Worm (Caenorhabditis elegans) whole organism, midembryonic: ENCODE results near the gene F53F4.16.

Experiments used
- T22C8.4 ChIP-seq: fragments of 200-800 bp; sonication (Bioruptor generic); IDR thresholded peaks from 2 replicates; pipeline ENCODE4 v1.3.6; 2022; ENCODE audit warnings: missing genetic modification characterization, missing compliant biosample characterization
- cog-1 ChIP-seq: sonication (generic microtip); optimal IDR thresholded peaks from 2 replicates; lab custom pipeline; 2016; ENCODE audit warnings: missing genetic modification characterization, missing compliant biosample characterization
- klf-2 ChIP-seq: fragments of 200-800 bp; sonication (Bioruptor generic); conservative IDR thresholded peaks from 2 replicates; pipeline ENCODE4 v1.3.6; 2022; ENCODE audit warnings: missing genetic modification reagents, missing genetic modification characterization, missing compliant biosample characterization
- med-1 ChIP-seq: sonication (generic microtip); optimal IDR thresholded peaks from 2 replicates; lab custom pipeline; 2017; ENCODE audit warnings: missing genetic modification characterization, mild to moderate bottlenecking, missing compliant biosample characterization, antibody characterized with exemption, missing genetic modification reagents; ENCODE audit not compliant: insufficient read depth
- ref-1 ChIP-seq: fragments of 200-800 bp; sonication (Bioruptor generic); conservative IDR thresholded peaks from 2 replicates; pipeline ENCODE4 v1.3.6; 2022; ENCODE audit warnings: missing genetic modification reagents, missing genetic modification characterization, missing compliant biosample characterization
- ztf-23 ChIP-seq: fragments of 200-800 bp; sonication (Bioruptor generic); IDR thresholded peaks from 2 replicates; pipeline ENCODE4 v1.3.6; 2022; ENCODE audit warnings: missing genetic modification reagents, missing genetic modification characterization, missing compliant biosample characterization
- ztf-29 ChIP-seq: fragments of 200-800 bp; sonication (Bioruptor generic); IDR thresholded peaks from 2 replicates; pipeline ENCODE4 v1.3.6; 2022; ENCODE audit warnings: missing genetic modification reagents, missing genetic modification characterization, missing compliant biosample characterization

ce11 chrV:13619752-13620151 is 1.9 kb downstream of the F53F4.16 start, which contains the start of gene srd-11:
- TF ChIP-seq T22C8.4 (no peak), ref-1 (no peak), ztf-29 (GFP tag; lab: Robert Waterston, UW) (no peak), klf-2 (GFP tag; lab: Robert Waterston, UW) (no peak), ztf-23 (GFP tag; lab: Robert Waterston, UW) (no peak), cog-1 (tag; lab: Kevin White, UChicago) (no peak), med-1 (GFP tag; lab: Kevin White, UChicago) (no peak)
